Worm (Caenorhabditis elegans) whole organism, L1 larva: ENCODE results near the gene Y51H7C.41.

Source experiments
- C34B4.2 ChIP-seq: sonication (generic microtip); optimal IDR thresholded peaks from 2 replicates; lab custom pipeline; 2017; ENCODE audit warnings: mild to moderate bottlenecking, missing genetic modification characterization, missing compliant biosample characterization
- alr-1 ChIP-seq: fragments of 200-800 bp; sonication (Bioruptor generic); optimal IDR thresholded peaks from 2 replicates; lab custom pipeline; 2018; ENCODE audit warnings: borderline replicate concordance, mild to moderate bottlenecking, missing genetic modification characterization, missing compliant biosample characterization
- ama-1 ChIP-seq: fragments of 150-350 bp; optimal IDR thresholded peaks from 2 replicates; lab custom pipeline; 2014
- dpl-1 ChIP-seq, 3 experiments: fragments of 150-350 bp in 2 of 3; sonication (generic microtip) in 1 of 3; optimal IDR thresholded peaks; 2 replicates each; lab custom pipeline; 2014 to 2017; ENCODE audit warnings: missing biosample characterization in 3 of 3, missing genetic modification characterization in 3 of 3, missing genetic modification reagents in 3 of 3
- elt-3 ChIP-seq, 6 experiments: fragments of 150-350 bp in 1 of 6; sonication (generic microtip); optimal IDR thresholded peaks; 2 replicates each; lab custom pipeline; 2017 to 2018; ENCODE audit warnings: missing biosample characterization in 6 of 6, missing genetic modification characterization in 6 of 6, inconsistent platforms in 1 of 6
- lsy-2 ChIP-seq, 2 experiments: fragments of 150-350 bp; optimal IDR thresholded peaks; 2 replicates each; lab custom pipeline; 2014; ENCODE audit warnings: missing biosample characterization in 2 of 2, missing genetic modification characterization in 2 of 2
- mep-1 ChIP-seq: fragments of 150-350 bp; optimal IDR thresholded peaks from 2 replicates; lab custom pipeline; 2014; ENCODE audit warnings: missing biosample characterization, missing genetic modification characterization
- nhr-12 ChIP-seq: sonication (generic microtip); optimal IDR thresholded peaks from 2 replicates; lab custom pipeline; 2017; ENCODE audit warnings: missing biosample characterization, missing genetic modification characterization
- pax-3 ChIP-seq: fragments of 200-800 bp; sonication (Bioruptor generic); optimal IDR thresholded peaks from 2 replicates; lab custom pipeline; 2018; ENCODE audit warnings: mild to moderate bottlenecking, missing genetic modification characterization, moderate library complexity, missing compliant biosample characterization
- ztf-11 ChIP-seq, 2 experiments: sonication (generic microtip); optimal IDR thresholded peaks; 2 replicates each; lab custom pipeline; 2016 to 2017; ENCODE audit warnings: missing genetic modification characterization in 2 of 2, missing biosample characterization in 1 of 2, missing compliant biosample characterization in 1 of 2

DNA sequence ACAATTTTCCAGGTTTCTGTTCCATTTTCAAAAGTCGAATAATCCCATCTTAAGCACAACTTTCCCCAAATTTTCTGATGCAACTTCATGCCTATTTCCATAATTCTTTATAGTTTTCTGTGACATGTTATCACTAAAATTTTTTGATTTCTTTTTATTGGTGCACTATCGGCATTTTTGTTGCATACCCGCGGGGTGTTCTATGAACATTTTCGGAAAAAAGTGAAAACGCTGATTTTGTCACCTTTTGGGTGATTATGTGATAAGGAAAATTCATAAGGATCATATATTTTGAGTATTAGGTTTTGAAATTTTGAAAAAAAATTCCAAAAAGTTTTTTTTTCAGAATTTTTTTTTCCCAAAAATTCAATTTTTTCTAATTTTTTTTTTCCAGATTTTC lies 16.6 kb upstream of the Y51H7C.41 start, which contains the start of gene aat-7:
- TF ChIP-seq C34B4.2 (tag; lab: Kevin White, UChicago): no peak
- TF ChIP-seq elt-3 (tag; optimal IDR thresholded peaks at IDR 0.05; lab: Kevin White, UChicago): no peak
- no peak for TF ChIP-seq ama-1 (lab: Kevin White, UChicago)
- TF ChIP-seq pax-3 (tag; lab: Kevin White, UChicago): no peak
- no peak for TF ChIP-seq alr-1 (tag; lab: Kevin White, UChicago)
- no peak for TF ChIP-seq lsy-2 (tag; optimal IDR thresholded peaks at IDR 0.05; lab: Kevin White, UChicago)
- no peak for TF ChIP-seq ztf-11 (tag; optimal IDR thresholded peaks at IDR 0.05; lab: Kevin White, UChicago)
- no peak for TF ChIP-seq mep-1 (tag; lab: Kevin White, UChicago)
- no peak for TF ChIP-seq nhr-12 (tag; lab: Kevin White, UChicago)
- TF ChIP-seq dpl-1 (GFP tag; optimal IDR thresholded peaks at IDR 0.05; lab: Kevin White, UChicago): no peak
